Worm (Caenorhabditis elegans) whole organism, L3 larva: Measurements from ENCODE around the gene F58G1.3.
A peak's percentile ranks its signal among the peaks of the same experiment; 100 is the strongest.

Experiments used
- R02D3.7 ChIP-seq: fragments of 150-350 bp; optimal IDR thresholded peaks from 2 replicates; lab custom pipeline; 2014; ENCODE audit warnings: missing biosample characterization, missing genetic modification characterization
- ZK546.5 ChIP-seq: sonication (generic microtip); optimal IDR thresholded peaks from 2 replicates; lab custom pipeline; 2017; ENCODE audit warnings: missing biosample characterization, missing genetic modification characterization
- aly-2 ChIP-seq: fragments of 150-350 bp; optimal IDR thresholded peaks from 2 replicates; lab custom pipeline; 2014; ENCODE audit warnings: missing biosample characterization, missing genetic modification characterization
- ama-1 ChIP-seq: fragments of 150-350 bp; optimal IDR thresholded peaks from 2 replicates; lab custom pipeline; 2018
- ceh-28 ChIP-seq: fragments of 150-350 bp; optimal IDR thresholded peaks from 2 replicates; lab custom pipeline; 2014; ENCODE audit warnings: missing biosample characterization, missing genetic modification reagents, missing genetic modification characterization
- ceh-82 ChIP-seq: fragments of 150-350 bp; optimal IDR thresholded peaks from 2 replicates; lab custom pipeline; 2014; ENCODE audit warnings: missing biosample characterization, missing genetic modification characterization
- ceh-9 ChIP-seq: sonication (generic microtip); optimal IDR thresholded peaks from 2 replicates; lab custom pipeline; 2018; ENCODE audit warnings: missing biosample characterization, missing genetic modification characterization
- daf-12 ChIP-seq: fragments of 150-350 bp; optimal IDR thresholded peaks from 2 replicates; lab custom pipeline; 2014; ENCODE audit warnings: missing biosample characterization, missing genetic modification reagents, missing genetic modification characterization
- egl-27 ChIP-seq: sonication (generic microtip); optimal IDR thresholded peaks from 4 replicates; lab custom pipeline; 2017; ENCODE audit warnings: missing biosample characterization, missing genetic modification reagents, missing genetic modification characterization
- egl-5 ChIP-seq: fragments of 150-350 bp; optimal IDR thresholded peaks from 2 replicates; lab custom pipeline; 2017; ENCODE audit warnings: missing biosample characterization, missing genetic modification reagents, missing genetic modification characterization, inconsistent platforms
- elt-1 ChIP-seq: fragments of 150-350 bp; optimal IDR thresholded peaks from 2 replicates; lab custom pipeline; 2014; ENCODE audit warnings: missing biosample characterization, missing genetic modification characterization
- elt-2 ChIP-seq: sonication (generic microtip); optimal IDR thresholded peaks from 2 replicates; lab custom pipeline; 2016; ENCODE audit warnings: missing genetic modification reagents, mild to moderate bottlenecking, missing genetic modification characterization, missing compliant biosample characterization
- elt-3 ChIP-seq, 3 experiments: fragments of 150-350 bp in 1 of 3; sonication (generic microtip) in 2 of 3; optimal IDR thresholded peaks; 2 replicates in 2 of 3; 4 replicates in 1 of 3; lab custom pipeline; 2014 to 2017; ENCODE audit warnings: missing biosample characterization in 3 of 3, missing genetic modification characterization in 3 of 3
- eor-1 ChIP-seq, 2 experiments: fragments of 150-350 bp; optimal IDR thresholded peaks; 2 replicates each; lab custom pipeline; 2014 to 2018; ENCODE audit warnings: missing biosample characterization in 2 of 2, missing genetic modification characterization in 2 of 2
- fkh-10 ChIP-seq: sonication (generic microtip); optimal IDR thresholded peaks from 2 replicates; lab custom pipeline; 2017; ENCODE audit warnings: missing biosample characterization, missing genetic modification reagents, missing genetic modification characterization
- fkh-2 ChIP-seq: fragments of 150-350 bp; optimal IDR thresholded peaks from 2 replicates; lab custom pipeline; 2014; ENCODE audit warnings: missing biosample characterization, missing genetic modification reagents, missing genetic modification characterization
- hmg-11 ChIP-seq: sonication (generic microtip); optimal IDR thresholded peaks from 2 replicates; lab custom pipeline; 2016; ENCODE audit warnings: missing genetic modification characterization, missing compliant biosample characterization
- jun-1 ChIP-seq: fragments of 150-350 bp; optimal IDR thresholded peaks from 2 replicates; lab custom pipeline; 2014; ENCODE audit warnings: missing biosample characterization, missing genetic modification reagents, missing genetic modification characterization
- lin-15B ChIP-seq: fragments of 150-350 bp; optimal IDR thresholded peaks from 2 replicates; lab custom pipeline; 2014; ENCODE audit warnings: missing biosample characterization, missing genetic modification characterization
- lin-39 ChIP-seq: fragments of 150-350 bp; optimal IDR thresholded peaks from 2 replicates; lab custom pipeline; 2018; ENCODE audit warnings: missing biosample characterization, missing genetic modification reagents, missing genetic modification characterization
- lsy-12 ChIP-seq: sonication (generic microtip); optimal IDR thresholded peaks from 2 replicates; lab custom pipeline; 2016; ENCODE audit warnings: mild to moderate bottlenecking, missing genetic modification characterization, missing compliant biosample characterization
- mdl-1 ChIP-seq: fragments of 150-350 bp; optimal IDR thresholded peaks from 2 replicates; lab custom pipeline; 2014; ENCODE audit warnings: missing biosample characterization, missing genetic modification characterization
- mml-1 ChIP-seq: fragments of 150-350 bp; sonication (generic microtip); optimal IDR thresholded peaks from 3 replicates; lab custom pipeline; 2014; ENCODE audit warnings: missing biosample characterization, missing genetic modification characterization
- nfya-1 ChIP-seq: sonication (generic microtip); optimal IDR thresholded peaks from 2 replicates; lab custom pipeline; 2017; ENCODE audit warnings: missing genetic modification characterization, mild to moderate bottlenecking, missing compliant biosample characterization, antibody characterized with exemption, moderate library complexity; ENCODE audit not compliant: insufficient read depth
- nhr-11 ChIP-seq: fragments of 150-350 bp; optimal IDR thresholded peaks from 2 replicates; lab custom pipeline; 2014; ENCODE audit warnings: missing biosample characterization, missing genetic modification characterization
- nhr-12 ChIP-seq: fragments of 150-350 bp; optimal IDR thresholded peaks from 2 replicates; lab custom pipeline; 2014; ENCODE audit warnings: missing biosample characterization, missing genetic modification characterization
- nhr-23 ChIP-seq: fragments of 150-350 bp; optimal IDR thresholded peaks from 2 replicates; lab custom pipeline; 2014; ENCODE audit warnings: missing biosample characterization, missing genetic modification reagents, missing genetic modification characterization
- nhr-237 ChIP-seq: fragments of 150-350 bp; optimal IDR thresholded peaks from 2 replicates; lab custom pipeline; 2014; ENCODE audit warnings: missing biosample characterization, missing genetic modification characterization
- nhr-25 ChIP-seq: sonication (generic microtip); optimal IDR thresholded peaks from 2 replicates; lab custom pipeline; 2017; ENCODE audit warnings: missing biosample characterization, missing genetic modification characterization
- nhr-28 ChIP-seq: fragments of 150-350 bp; optimal IDR thresholded peaks from 2 replicates; lab custom pipeline; 2014; ENCODE audit warnings: missing biosample characterization, missing genetic modification characterization
- nhr-43 ChIP-seq: sonication (generic microtip); optimal IDR thresholded peaks from 2 replicates; lab custom pipeline; 2016; ENCODE audit warnings: mild to moderate bottlenecking, missing genetic modification characterization, missing compliant biosample characterization; ENCODE audit not compliant: poor library complexity, severe bottlenecking
- nhr-67 ChIP-seq: fragments of 150-350 bp; optimal IDR thresholded peaks from 2 replicates; lab custom pipeline; 2014; ENCODE audit warnings: missing biosample characterization, missing genetic modification characterization
- nhr-76 ChIP-seq: fragments of 150-350 bp; sonication (generic microtip); optimal IDR thresholded peaks from 5 replicates; lab custom pipeline; 2014; ENCODE audit warnings: missing biosample characterization, missing genetic modification characterization
- nhr-77 ChIP-seq: fragments of 150-350 bp; optimal IDR thresholded peaks from 2 replicates; lab custom pipeline; 2014; ENCODE audit warnings: missing biosample characterization, missing genetic modification characterization
- pha-4 ChIP-seq: fragments of 150-350 bp; optimal IDR thresholded peaks from 2 replicates; lab custom pipeline; 2014; ENCODE audit warnings: missing biosample characterization, missing genetic modification reagents, missing genetic modification characterization
- pqm-1 ChIP-seq: fragments of 150-350 bp; optimal IDR thresholded peaks from 2 replicates; lab custom pipeline; 2017; ENCODE audit warnings: missing biosample characterization, missing genetic modification characterization, inconsistent platforms
- sea-2 ChIP-seq: fragments of 150-350 bp; sonication (generic microtip); optimal IDR thresholded peaks from 4 replicates; lab custom pipeline; 2014; ENCODE audit warnings: missing biosample characterization, missing genetic modification reagents, missing genetic modification characterization
- skn-1 ChIP-seq: fragments of 150-350 bp; optimal IDR thresholded peaks from 2 replicates; lab custom pipeline; 2014; ENCODE audit warnings: missing biosample characterization, missing genetic modification characterization
- snpc-4 ChIP-seq: fragments of 150-350 bp; optimal IDR thresholded peaks from 2 replicates; lab custom pipeline; 2014; ENCODE audit warnings: missing biosample characterization, missing genetic modification characterization
- tbx-2 ChIP-seq: sonication (generic microtip); optimal IDR thresholded peaks from 2 replicates; lab custom pipeline; 2016; ENCODE audit warnings: mild to moderate bottlenecking, missing genetic modification characterization, missing compliant biosample characterization
- unc-39 ChIP-seq: sonication (generic microtip); optimal IDR thresholded peaks from 4 replicates; lab custom pipeline; 2017; ENCODE audit warnings: missing biosample characterization, missing genetic modification characterization
- unc-62 ChIP-seq: fragments of 150-350 bp; sonication (generic microtip); optimal IDR thresholded peaks from 4 replicates; lab custom pipeline; 2014; ENCODE audit warnings: missing biosample characterization, missing genetic modification reagents, missing genetic modification characterization
- zag-1 ChIP-seq: fragments of 150-350 bp; optimal IDR thresholded peaks from 2 replicates; lab custom pipeline; 2014; ENCODE audit warnings: missing biosample characterization, missing genetic modification characterization
- ztf-11 ChIP-seq: fragments of 150-350 bp; optimal IDR thresholded peaks from 2 replicates; lab custom pipeline; 2014; ENCODE audit warnings: missing biosample characterization, missing genetic modification characterization
- ztf-4 ChIP-seq: fragments of 150-350 bp; optimal IDR thresholded peaks from 2 replicates; lab custom pipeline; 2014; ENCODE audit warnings: missing biosample characterization, missing genetic modification characterization

Gene F58G1.3

DNA sequence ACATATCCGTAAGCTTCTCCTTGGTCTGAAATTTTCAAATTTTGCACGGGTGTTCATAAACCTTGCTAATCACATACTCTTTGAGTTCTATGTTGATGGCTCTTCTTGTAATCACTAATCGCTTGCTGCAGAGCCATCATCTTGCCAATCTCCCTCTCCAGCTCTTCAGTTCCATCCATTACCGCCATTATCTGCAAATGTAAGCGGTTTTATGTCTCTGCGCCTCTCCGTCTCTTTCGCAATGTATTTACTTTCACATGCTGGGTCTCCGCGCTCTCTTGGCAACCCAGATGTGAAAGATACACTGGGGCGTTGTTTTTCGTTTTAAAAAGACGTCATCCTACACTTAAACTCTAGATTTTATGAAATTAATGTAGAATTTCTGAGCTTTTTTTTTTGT lies 25.2 kb upstream of the F58G1.3 start:
- TF ChIP-seq ceh-28 (peak; percentile 35), lin-15B (tag; lab: Kevin White, UChicago) (peak; percentile 9), ztf-11 (tag; lab: Kevin White, UChicago) (no peak), pha-4 (tag; lab: Kevin White, UChicago) (peak; percentile 61), lin-39 (tag; lab: Kevin White, UChicago) (peak; percentile 63), nfya-1 (tag; lab: Kevin White, UChicago) (peak; percentile 66), nhr-25 (no peak), ceh-9 (tag; lab: Kevin White, UChicago) (no peak), egl-5 (tag; lab: Kevin White, UChicago) (peak; percentile 79), mml-1 (tag; lab: Kevin White, UChicago) (no peak), nhr-43 (tag; lab: Kevin White, UChicago) (no peak), elt-2 (peak; percentile 29), snpc-4 (tag; lab: Kevin White, UChicago) (peak; percentile 52)

ce11 chrII:12948158-12948557 lies 20.0 kb upstream of the F58G1.3 start, which contains the start of gene F58G1.7:
Gene F58G1.7 (minus strand): TSS chrII:12948258.
- TF ChIP-seq fkh-2 (tag; lab: Kevin White, UChicago) (no peak), ztf-11 (tag; lab: Kevin White, UChicago) (no peak), sea-2 (no peak), egl-27 (tag; lab: Kevin White, UChicago) (no peak), pqm-1 (no peak), nhr-67 (tag; lab: Kevin White, UChicago) (no peak), nhr-76 (tag; lab: Kevin White, UChicago) (no peak), snpc-4 (tag; lab: Kevin White, UChicago) (no peak), unc-62 (GFP tag; lab: Kevin White, UChicago) (no peak), pha-4 (tag; lab: Kevin White, UChicago) (no peak)

DNA sequence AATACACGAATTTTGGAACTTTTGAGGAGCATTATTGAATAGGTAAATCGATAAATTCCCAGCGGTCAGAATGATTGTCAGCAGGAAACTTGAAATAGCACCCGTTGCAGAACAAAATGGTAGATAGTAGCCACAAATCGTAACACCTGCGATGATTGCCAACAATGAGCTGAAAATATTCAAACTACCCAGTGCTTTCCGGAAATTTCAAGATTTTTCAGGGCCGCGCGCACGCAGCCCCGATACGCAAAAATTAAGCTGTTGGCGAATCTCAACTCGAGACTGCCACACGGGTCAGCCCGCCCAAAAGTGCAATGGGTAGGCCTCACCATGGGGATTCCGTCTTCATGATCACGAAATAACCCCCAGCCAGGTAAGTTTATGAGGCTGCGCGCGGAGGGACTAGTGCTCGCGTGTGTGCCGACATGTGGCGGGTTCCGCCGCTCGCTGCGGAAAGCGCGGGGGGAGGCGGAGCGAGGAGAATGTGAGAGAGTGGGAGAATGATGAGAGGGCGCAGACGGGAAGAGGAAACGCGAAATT lies 16.5 kb upstream of the F58G1.3 start:
- TF ChIP-seq nhr-12 = no peak
- peak; percentile 39 for TF ChIP-seq egl-5 (tag; lab: Kevin White, UChicago)
- peak; percentile 96 for TF ChIP-seq hmg-11 (tag; lab: Kevin White, UChicago)
- TF ChIP-seq aly-2 (tag; lab: Kevin White, UChicago) = peak; percentile 94
- peak; percentile 100 for TF ChIP-seq snpc-4 (tag; lab: Kevin White, UChicago)
- peak; percentile 52 for TF ChIP-seq zag-1 (tag; lab: Kevin White, UChicago)
- TF ChIP-seq egl-27 (tag; lab: Kevin White, UChicago) = no peak
- TF ChIP-seq nhr-237 = no peak
- TF ChIP-seq skn-1 (tag; lab: Kevin White, UChicago) = peak; percentile 75
- no peak for TF ChIP-seq ceh-9 (tag; lab: Kevin White, UChicago)
- TF ChIP-seq mml-1 (tag; lab: Kevin White, UChicago) = no peak
- TF ChIP-seq daf-12 = peak; percentile 16
- TF ChIP-seq nhr-77 = peak; percentile 86
- peak; percentile 88 for TF ChIP-seq pqm-1
- peak; percentile 100 for TF ChIP-seq ama-1 (lab: Kevin White, UChicago)
- TF ChIP-seq jun-1 (tag; lab: Kevin White, UChicago) = peak; percentile 95
- peak; percentile 78 for TF ChIP-seq nhr-28
- peak; percentile 20 for TF ChIP-seq mdl-1 (tag; lab: Kevin White, UChicago)
- TF ChIP-seq nhr-67 (tag; lab: Kevin White, UChicago) = no peak
- TF ChIP-seq lin-39 (tag; lab: Kevin White, UChicago) = peak; percentile 95
- TF ChIP-seq elt-3 (tag; optimal IDR thresholded peaks at IDR 0.05; lab: Kevin White, UChicago) = peak; percentile 45 to 96 (median 85)
- no peak for TF ChIP-seq eor-1 (tag; optimal IDR thresholded peaks at IDR 0.05; lab: Kevin White, UChicago)
- no peak for TF ChIP-seq sea-2
- peak; percentile 72 for TF ChIP-seq lin-15B (tag; lab: Kevin White, UChicago)
- TF ChIP-seq R02D3.7 (tag; lab: Kevin White, UChicago) = peak; percentile 81
- no peak for TF ChIP-seq elt-1 (tag; lab: Kevin White, UChicago)
- peak; percentile 87 for TF ChIP-seq elt-2
- TF ChIP-seq nhr-43 (tag; lab: Kevin White, UChicago) = peak; percentile 96
- TF ChIP-seq ztf-4 (tag; lab: Kevin White, UChicago) = peak; percentile 41
- TF ChIP-seq ceh-28 = peak; percentile 86
- TF ChIP-seq tbx-2 = peak; percentile 94
- peak; percentile 51 for TF ChIP-seq fkh-2 (tag; lab: Kevin White, UChicago)
- peak; percentile 89 for TF ChIP-seq ceh-82 (tag; lab: Kevin White, UChicago)
- peak; percentile 56 for TF ChIP-seq nhr-76 (tag; lab: Kevin White, UChicago)
- peak; percentile 88 for TF ChIP-seq nfya-1 (tag; lab: Kevin White, UChicago)
- TF ChIP-seq unc-62 (GFP tag; lab: Kevin White, UChicago) = peak; percentile 50
- TF ChIP-seq nhr-11 (tag; lab: Kevin White, UChicago) = peak; percentile 21
- TF ChIP-seq ZK546.5 = no peak
- TF ChIP-seq pha-4 (tag; lab: Kevin White, UChicago) = peak; percentile 87
- peak; percentile 95 for TF ChIP-seq nhr-25
- TF ChIP-seq nhr-23 (tag; lab: Kevin White, UChicago) = peak; percentile 88
- TF ChIP-seq lsy-12 (tag; lab: Kevin White, UChicago) = peak; percentile 91
- no peak for TF ChIP-seq unc-39 (tag; lab: Kevin White, UChicago)
- TF ChIP-seq fkh-10 (GFP tag; lab: Kevin White, UChicago) = no peak
